Fruit fly (Drosophila melanogaster) whole organism, pupa: ENCODE measurements around the gene CG12811.

Source experiments
- CG15710 ChIP-seq: fragments of 200-800 bp; sonication (Bioruptor generic); optimal IDR thresholded peaks from 2 replicates; lab custom pipeline; 2018; ENCODE audit warnings: missing biosample characterization, mild to moderate bottlenecking, missing genetic modification characterization, moderate library complexity
- CG8301 ChIP-seq: fragments of 200-800 bp; sonication (Bioruptor generic); optimal IDR thresholded peaks from 2 replicates; lab custom pipeline; 2018; ENCODE audit warnings: missing biosample characterization, mild to moderate bottlenecking, missing genetic modification characterization
- CG9948 ChIP-seq: fragments of 200-800 bp; sonication (Bioruptor generic); optimal IDR thresholded peaks from 2 replicates; lab custom pipeline; 2018; ENCODE audit warnings: missing biosample characterization, mild to moderate bottlenecking, missing genetic modification characterization, moderate library complexity
- EcR ChIP-seq: fragments of 200-800 bp; sonication (Bioruptor generic); optimal IDR thresholded peaks from 3 replicates; lab custom pipeline; 2019; ENCODE audit warnings: missing biosample characterization, missing genetic modification characterization, mild to moderate bottlenecking, moderate library complexity, missing genetic modification reagents
- fd96Ca ChIP-seq: fragments of 200-800 bp; sonication (Bioruptor generic); IDR thresholded peaks from 3 replicates; pipeline ENCODE4 v1.3.6; 2022; ENCODE audit warnings: missing biosample characterization, missing genetic modification characterization
- rn ChIP-seq: fragments of 200-800 bp; sonication (Bioruptor generic); IDR thresholded peaks from 2 replicates; pipeline ENCODE4 v1.3.6; 2022; ENCODE audit warnings: missing biosample characterization, missing genetic modification characterization

DNA sequence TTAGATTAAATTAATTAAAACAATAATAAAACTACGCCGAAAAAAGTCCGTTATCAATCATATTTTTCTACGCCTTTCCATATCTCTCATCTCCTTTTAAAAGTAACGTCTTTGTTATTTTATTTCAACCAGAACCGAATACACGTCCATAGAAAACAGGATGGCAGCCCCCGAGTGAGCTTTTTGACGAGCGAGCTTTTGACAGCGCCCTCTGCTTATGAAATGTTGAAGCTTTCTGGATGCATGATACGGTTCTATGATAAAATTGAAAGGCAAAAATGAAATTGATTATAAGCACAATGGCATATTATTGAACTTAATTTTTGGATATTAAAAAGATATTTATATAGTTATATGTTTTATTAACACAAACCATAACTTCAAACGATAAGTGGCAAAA, 28.1 kb upstream of the CG12811 start:
- TF ChIP-seq fd96Ca (no peak), rn (GFP tag; lab: Robert Waterston, UW) (no peak), CG9948 (tag; lab: Kevin White, UChicago) (no peak), CG15710 (tag; lab: Kevin White, UChicago) (no peak), EcR (no peak), CG8301 (tag; lab: Kevin White, UChicago) (no peak)
